Fruit fly (Drosophila melanogaster): ENCODE measurements around the gene CG2021.

DNA sequence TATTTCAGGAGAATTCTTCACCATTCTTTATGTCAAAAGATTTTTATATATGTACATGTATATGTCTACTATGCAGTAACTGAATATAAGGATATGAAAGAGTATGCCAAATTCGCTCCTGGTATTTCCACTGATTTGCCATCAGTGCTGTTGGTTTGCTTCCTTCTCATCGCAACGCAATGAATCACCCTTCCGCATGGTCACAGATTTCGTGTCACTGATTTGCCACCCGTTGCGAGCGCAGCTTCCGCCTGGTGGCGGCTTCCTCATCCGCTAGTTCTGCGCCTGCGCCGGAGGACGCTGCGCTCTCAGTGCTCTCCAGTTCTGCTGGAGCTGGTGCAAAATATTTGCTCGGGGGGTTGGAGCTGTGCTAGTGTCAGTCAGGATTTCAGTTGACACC lies 29.0 kb downstream of the CG2021 start:
- TF ChIP-seq psq (optimal IDR thresholded peaks at IDR 0.05) (no peak), usp (GFP tag; optimal IDR thresholded peaks at IDR 0.05) (no peak), pan (optimal IDR thresholded peaks at IDR 0.05) (no peak)

All from whole organism.